Fruit fly (Drosophila melanogaster): ENCODE measurements around the gene EndoA.

The EndoA gene

dm6 chr3R:18902164-18902563 is 4.2 kb upstream of the EndoA start, which contains the start of gene CG14294:
TSS of gene CG14294 (minus strand) at chr3R:18902264.
- TF ChIP-seq br (optimal IDR thresholded peaks at IDR 0.05) (no peak), crol (GFP tag; IDR thresholded peaks at IDR 0.05) (no peak), CG12942 (GFP tag; optimal IDR thresholded peaks at IDR 0.05) (no peak), CG1233 (GFP tag; optimal IDR thresholded peaks at IDR 0.05) (no peak), CG33557 (GFP tag; optimal IDR thresholded peaks at IDR 0.05) (no peak), CG10321 (GFP tag; IDR thresholded peaks at IDR 0.05) (no peak), sim (GFP tag; IDR thresholded peaks at IDR 0.05) (no peak), CG7556 (GFP tag; optimal IDR thresholded peaks at IDR 0.05) (no peak), CG12236 (GFP tag; optimal IDR thresholded peaks at IDR 0.05) (no peak), D19B (GFP tag; optimal IDR thresholded peaks at IDR 0.05) (no peak), z (GFP tag; IDR thresholded peaks at IDR 0.05) (no peak), org-1 (GFP tag; optimal IDR thresholded peaks at IDR 0.05) (no peak), CG34376 (GFP tag; optimal IDR thresholded peaks at IDR 0.05) (no peak), peb (GFP tag; IDR thresholded peaks at IDR 0.05) (no peak), CG9817 (tag; optimal IDR thresholded peaks at IDR 0.05) (no peak), CG16863 (GFP tag; optimal IDR thresholded peaks at IDR 0.05) (no peak)

DNA sequence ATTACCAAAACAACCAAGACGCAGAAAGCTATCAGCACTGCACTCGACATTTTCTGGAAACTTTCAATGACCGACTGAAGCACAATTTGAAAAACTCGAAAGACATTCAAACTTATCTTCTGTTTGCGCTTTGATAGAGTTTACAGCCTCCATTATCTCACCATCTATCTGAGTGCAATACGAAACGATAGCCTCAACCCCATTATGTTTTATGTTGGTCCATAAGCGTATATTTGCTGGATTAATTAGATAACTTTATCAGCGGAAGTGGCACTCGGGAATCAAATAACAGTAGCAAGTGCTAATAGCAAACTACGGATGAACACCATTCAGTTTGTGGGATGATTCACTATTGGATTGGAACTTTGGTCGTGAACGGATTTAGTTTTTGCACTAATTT is 3.6 kb upstream of the EndoA start, which contains the start of gene CG34284:
TSS of gene CG34284 (minus strand) at position 76 of the 400 bp plus-strand sequence.
- TF ChIP-seq Med (GFP tag) (peak; percentile 27), run (tag; optimal IDR thresholded peaks at IDR 0.05) (no peak), esg (GFP tag; conservative IDR thresholded peaks at IDR 0.05) (no peak), mirr (GFP tag; optimal IDR thresholded peaks at IDR 0.05) (peak; percentile 1), Awh (GFP tag; IDR thresholded peaks at IDR 0.05) (no peak), CG13296 (GFP tag; optimal IDR thresholded peaks at IDR 0.05) (peak; percentile 55), btn (GFP tag; optimal IDR thresholded peaks at IDR 0.05) (no peak), CG17568 (GFP tag; optimal IDR thresholded peaks at IDR 0.05) (no peak), Rfx (GFP tag; IDR thresholded peaks at IDR 0.05) (no peak), Sox100B (GFP tag; optimal IDR thresholded peaks at IDR 0.05) (no peak), PHDP (tag; optimal IDR thresholded peaks at IDR 0.05) (peak; percentile 36), CG10267 (tag; optimal IDR thresholded peaks at IDR 0.05) (no peak), Doc3 (GFP tag; IDR thresholded peaks at IDR 0.05; ENCODE audit: partially characterized antibody) (no peak), ATbp (GFP tag; optimal IDR thresholded peaks at IDR 0.05) (peak; percentile 2), Ada2b (GFP tag; IDR thresholded peaks at IDR 0.05) (no peak), CG11456 (GFP tag; IDR thresholded peaks at IDR 0.05) (no peak), Sry-δ (GFP tag; optimal IDR thresholded peaks at IDR 0.05) (no peak), pita (GFP tag; optimal IDR thresholded peaks at IDR 0.05) (no peak), croc (GFP tag; conservative IDR thresholded peaks at IDR 0.05) (no peak), lmd (GFP tag; IDR thresholded peaks at IDR 0.05) (no peak), CG16815 (GFP tag; optimal IDR thresholded peaks at IDR 0.05) (no peak), unc-4 (GFP tag; IDR thresholded peaks at IDR 0.05; ENCODE audit: partially characterized antibody) (no peak), CG7928 (GFP tag; optimal IDR thresholded peaks at IDR 0.05) (no peak), grn (GFP tag; optimal IDR thresholded peaks at IDR 0.05) (no peak), jigr1 (GFP tag; IDR thresholded peaks at IDR 0.05) (no peak), CG15269 (tag; optimal IDR thresholded peaks at IDR 0.05) (peak; percentile 16), CG9609 (GFP tag; optimal IDR thresholded peaks at IDR 0.05) (no peak), chif (GFP tag; optimal IDR thresholded peaks at IDR 0.05) (no peak), stc (GFP tag; IDR thresholded peaks at IDR 0.05) (no peak), Gsc (GFP tag; IDR thresholded peaks at IDR 0.05) (no peak), Lim3 (GFP tag; IDR thresholded peaks at IDR 0.05) (no peak), Dfd (GFP tag; optimal IDR thresholded peaks at IDR 0.05) (no peak), MBD-R2 (GFP tag; IDR thresholded peaks at IDR 0.05) (no peak), Hr51 (GFP tag; optimal IDR thresholded peaks at IDR 0.05) (no peak), CG9817 (tag; optimal IDR thresholded peaks at IDR 0.05) (no peak), CG32767 (GFP tag; IDR thresholded peaks at IDR 0.05) (no peak), Pdp1 (GFP tag; optimal IDR thresholded peaks at IDR 0.05) (no peak)

Measured in whole organism, embryonic.